Worm (Caenorhabditis elegans): ENCODE data around the gene F56D5.6.
A peak's percentile ranks its signal among the peaks of the same experiment; 100 is the strongest.

Gene F56D5.6

ce11 chrIV:9438753-9439152 is 37.0 kb downstream of the F56D5.6 start (continued):
- TF ChIP-seq zfh-2 (GFP tag; conservative IDR thresholded peaks at IDR 0.05) (no peak), mes-4 (tag; optimal IDR thresholded peaks at IDR 0.05) (no peak), let-526 (GFP tag; IDR thresholded peaks at IDR 0.05) (0 out of 2 replicates have a peak, but pooled peaks have one; percentile 28), egrh-3 (GFP tag; IDR thresholded peaks at IDR 0.05) (no peak), B0261.1 (tag; optimal IDR thresholded peaks at IDR 0.05) (no peak), Y56A3A.18 (GFP tag; IDR thresholded peaks at IDR 0.05) (peak; percentile 83), zim-3 (tag; optimal IDR thresholded peaks at IDR 0.05) (no peak), snpc-3.4 (tag; optimal IDR thresholded peaks at IDR 0.05) (peak; percentile 12), chd-7 (tag; optimal IDR thresholded peaks at IDR 0.05) (peak; percentile 26), nhr-179 (tag; optimal IDR thresholded peaks at IDR 0.05) (no peak), ztf-3 (GFP tag; optimal IDR thresholded peaks at IDR 0.05) (no peak), dpff-1 (tag; optimal IDR thresholded peaks at IDR 0.05) (no peak), B0035.1 (tag; optimal IDR thresholded peaks at IDR 0.05) (no peak), dpl-1 (GFP tag; optimal IDR thresholded peaks at IDR 0.05) (no peak), cebp-1 (GFP tag; IDR thresholded peaks at IDR 0.05) (no peak), cebp-1 (tag; optimal IDR thresholded peaks at IDR 0.05) (peak; percentile 34), xnd-1 (tag; optimal IDR thresholded peaks at IDR 0.05) (no peak), C06A6.2 (GFP tag; conservative IDR thresholded peaks at IDR 0.05) (no peak; the same call in 1 of the 2 replicates), lsy-27 (tag; optimal IDR thresholded peaks at IDR 0.05; ENCODE audit: borderline replicate concordance, insufficient read depth) (no peak), Y53G8AR.9 (GFP tag; conservative IDR thresholded peaks at IDR 0.05) (peak; percentile 82), ama-1 (optimal IDR thresholded peaks at IDR 0.05) (peak; percentile 89), ama-1 (GFP tag; optimal IDR thresholded peaks at IDR 0.05) (no peak), die-1 (tag; optimal IDR thresholded peaks at IDR 0.05) (peak; percentile 32), madf-8 (GFP tag; conservative IDR thresholded peaks at IDR 0.05) (no peak), nhr-120 (GFP tag; IDR thresholded peaks at IDR 0.05) (no peak), nfyb-1 (GFP tag; IDR thresholded peaks at IDR 0.05) (peak; percentile 77), cebp-2 (GFP tag; IDR thresholded peaks at IDR 0.05) (no peak), sea-2 (GFP tag; IDR thresholded peaks at IDR 0.05) (no peak), ceh-40 (GFP tag; IDR thresholded peaks at IDR 0.05) (no peak), ccch-3 (GFP tag; optimal IDR thresholded peaks at IDR 0.05) (no peak), hsf-1 (GFP tag; IDR thresholded peaks at IDR 0.05) (peak; percentile 49; the same call in 1 of the 2 replicates), hmg-20 (GFP tag; IDR thresholded peaks at IDR 0.05) (peak; percentile 53; the same call in 1 of the 2 replicates), B0019.2 (GFP tag; conservative IDR thresholded peaks at IDR 0.05) (no peak), Y95B8A.8 (GFP tag; IDR thresholded peaks at IDR 0.05) (peak; percentile 88), tbx-9 (tag; optimal IDR thresholded peaks at IDR 0.05; ENCODE audit: borderline replicate concordance) (no peak), B0336.3 (GFP tag; IDR thresholded peaks at IDR 0.05) (peak; percentile 93), nfya-2 (GFP tag; IDR thresholded peaks at IDR 0.05) (no peak), dox-1 (GFP tag; IDR thresholded peaks at IDR 0.05) (no peak), ceh-27 (GFP tag; optimal IDR thresholded peaks at IDR 0.05) (no peak), F10E7.11 (tag; optimal IDR thresholded peaks at IDR 0.05) (no peak)

- TF ChIP-seq unc-62 (GFP tag; optimal IDR thresholded peaks at IDR 0.05), result no peak
- no peak for TF ChIP-seq F57A8.1 (GFP tag; optimal IDR thresholded peaks at IDR 0.05)
- TF ChIP-seq Y53G8AR.9 (GFP tag; conservative IDR thresholded peaks at IDR 0.05), result no peak
- TF ChIP-seq snpc-3.4 (tag; optimal IDR thresholded peaks at IDR 0.05), result peak; percentile 75
- no peak for TF ChIP-seq B0261.1 (tag; optimal IDR thresholded peaks at IDR 0.05)
- peak; percentile 58 for TF ChIP-seq hmg-1.2 (GFP tag; IDR thresholded peaks at IDR 0.05)
- TF ChIP-seq ztf-26 (tag; optimal IDR thresholded peaks at IDR 0.05), result no peak
- TF ChIP-seq B0336.3 (GFP tag; IDR thresholded peaks at IDR 0.05), result peak; percentile 71
- peak; percentile 95 for TF ChIP-seq efl-1 (GFP tag; optimal IDR thresholded peaks at IDR 0.05)
- no peak for TF ChIP-seq F55B11.4 (tag; optimal IDR thresholded peaks at IDR 0.05; ENCODE audit: borderline replicate concordance, insufficient read depth)
- TF ChIP-seq ama-1 (optimal IDR thresholded peaks at IDR 0.05), result peak; percentile 23
- TF ChIP-seq ama-1 (GFP tag; optimal IDR thresholded peaks at IDR 0.05), result no peak
- TF ChIP-seq lsy-27 (tag; optimal IDR thresholded peaks at IDR 0.05; ENCODE audit: borderline replicate concordance, insufficient read depth), result no peak
- no peak for TF ChIP-seq athp-1 (tag; optimal IDR thresholded peaks at IDR 0.05)
- no peak for TF ChIP-seq akir-1 (GFP tag; optimal IDR thresholded peaks at IDR 0.05)
- TF ChIP-seq tbx-9 (tag; optimal IDR thresholded peaks at IDR 0.05; ENCODE audit: borderline replicate concordance), result peak; percentile 23
- no peak for TF ChIP-seq ceh-79 (tag; optimal IDR thresholded peaks at IDR 0.05)
- no peak for TF ChIP-seq mel-28 (tag; optimal IDR thresholded peaks at IDR 0.05; ENCODE audit: borderline replicate concordance)
- TF ChIP-seq sea-2 (GFP tag; IDR thresholded peaks at IDR 0.05), result no peak
Measured at ce11 chrIV:9440880-9441336, 39.2 kb downstream of the F56D5.6 start, which contains the start of gene idh-1. Gene idh-1 (minus strand): TSS chrIV:9441107.

Measured in whole organism, young adult.